Fruit fly (Drosophila melanogaster): ENCODE measurements around the gene CG14073.

Gene CG14073

DNA sequence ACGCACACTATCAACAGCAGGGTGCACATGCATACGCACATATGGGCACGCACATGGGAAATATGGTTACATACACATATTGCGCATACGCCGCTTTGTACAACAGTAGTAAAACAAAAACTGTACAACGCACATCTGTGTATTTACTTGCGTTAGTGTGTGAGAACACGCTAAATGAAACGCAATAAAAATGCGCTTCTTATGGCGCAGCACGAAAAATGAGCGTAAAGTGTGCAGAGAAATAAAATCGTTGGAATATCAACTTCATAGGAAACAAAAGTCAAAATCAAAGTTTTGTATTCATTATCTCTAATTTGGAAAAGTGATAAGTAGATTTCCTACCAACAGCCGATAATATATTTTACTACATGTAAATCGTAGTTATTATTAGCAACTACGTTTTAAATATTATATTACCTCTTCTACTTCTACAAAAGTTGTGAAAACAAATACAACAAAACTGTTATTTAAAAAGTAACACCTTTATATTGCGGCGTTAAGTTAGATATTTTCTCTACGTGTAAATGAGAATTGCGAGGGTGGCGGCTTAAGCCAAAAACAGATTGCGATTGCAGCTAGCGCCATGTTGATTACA is 64.1 kb downstream of the CG14073 start (continued):
- no peak for TF ChIP-seq sc (optimal IDR thresholded peaks at IDR 0.05)
- TF ChIP-seq sc (GFP tag; optimal IDR thresholded peaks at IDR 0.05): peak; percentile 52
- peak; percentile 43 for TF ChIP-seq CG8388 (GFP tag; optimal IDR thresholded peaks at IDR 0.05)
- TF ChIP-seq Hr51 (GFP tag; optimal IDR thresholded peaks at IDR 0.05): peak in 1 of 2 experiments; percentile 77
- TF ChIP-seq ci (GFP tag; IDR thresholded peaks at IDR 0.05): peak; percentile 66; the same call in 1 of the 3 replicates
- peak; percentile 37 for TF ChIP-seq Six4 (GFP tag; optimal IDR thresholded peaks at IDR 0.05)
- TF ChIP-seq mld (GFP tag; IDR thresholded peaks at IDR 0.05; ENCODE audit: partially characterized antibody): no peak
- no peak for TF ChIP-seq CG4328 (GFP tag; optimal IDR thresholded peaks at IDR 0.05)
- TF ChIP-seq Sox100B (GFP tag; optimal IDR thresholded peaks at IDR 0.05): peak; percentile 82
- no peak for TF ChIP-seq gcm (GFP tag; optimal IDR thresholded peaks at IDR 0.05)
- TF ChIP-seq CG13123 (GFP tag; optimal IDR thresholded peaks at IDR 0.05): no peak
- TF ChIP-seq Pdp1 (GFP tag; optimal IDR thresholded peaks at IDR 0.05): peak in 1 of 2 experiments; percentile 13
- peak; percentile 11 for TF ChIP-seq cato (GFP tag; optimal IDR thresholded peaks at IDR 0.05; ENCODE audit: borderline replicate concordance)
- peak; percentile 6 to 11 for TF ChIP-seq dpn (GFP tag; optimal IDR thresholded peaks at IDR 0.05)
- TF ChIP-seq CG5245 (GFP tag; optimal IDR thresholded peaks at IDR 0.05): no peak
- TF ChIP-seq lab (GFP tag; optimal IDR thresholded peaks at IDR 0.05): peak; percentile 53
- TF ChIP-seq gsb-n (tag; optimal IDR thresholded peaks at IDR 0.05): peak; percentile 9
- peak; percentile 20; the same call in 1 of the 2 replicates for TF ChIP-seq CG14014 (GFP tag; IDR thresholded peaks at IDR 0.05)
- TF ChIP-seq E2f1 (GFP tag; IDR thresholded peaks at IDR 0.05): peak; percentile 16; the same call in 1 of the 2 replicates
- peak; percentile 20 for TF ChIP-seq CG2875 (GFP tag; optimal IDR thresholded peaks at IDR 0.05)
- peak; percentile 0 for TF ChIP-seq CG6654 (GFP tag; optimal IDR thresholded peaks at IDR 0.05)
- peak; percentile 60 for TF ChIP-seq CG32772 (GFP tag; IDR thresholded peaks at IDR 0.05)
- TF ChIP-seq unpg (GFP tag; optimal IDR thresholded peaks at IDR 0.05): peak; percentile 39
- peak; percentile 17 for TF ChIP-seq HHEX (GFP tag; optimal IDR thresholded peaks at IDR 0.05)
- peak; percentile 53; the same call in 2 of the 3 replicates for TF ChIP-seq B-H1 (GFP tag; IDR thresholded peaks at IDR 0.05)
- TF ChIP-seq CG31441 (GFP tag; IDR thresholded peaks at IDR 0.05): peak; percentile 76
- TF ChIP-seq Dbx (GFP tag; IDR thresholded peaks at IDR 0.05): no peak
- TF ChIP-seq Fer2 (tag; optimal IDR thresholded peaks at IDR 0.05): no peak
- peak; percentile 48 for TF ChIP-seq CG3281 (GFP tag; optimal IDR thresholded peaks at IDR 0.05)
- peak; percentile 63 for TF ChIP-seq CoRest (tag; optimal IDR thresholded peaks at IDR 0.05)
- peak; percentile 2 for TF ChIP-seq Jarid2 (GFP tag; optimal IDR thresholded peaks at IDR 0.05)
- TF ChIP-seq CG42726 (GFP tag; IDR thresholded peaks at IDR 0.05; ENCODE audit: partially characterized antibody): no peak
- no peak for TF ChIP-seq jigr1 (GFP tag; IDR thresholded peaks at IDR 0.05)

DNA sequence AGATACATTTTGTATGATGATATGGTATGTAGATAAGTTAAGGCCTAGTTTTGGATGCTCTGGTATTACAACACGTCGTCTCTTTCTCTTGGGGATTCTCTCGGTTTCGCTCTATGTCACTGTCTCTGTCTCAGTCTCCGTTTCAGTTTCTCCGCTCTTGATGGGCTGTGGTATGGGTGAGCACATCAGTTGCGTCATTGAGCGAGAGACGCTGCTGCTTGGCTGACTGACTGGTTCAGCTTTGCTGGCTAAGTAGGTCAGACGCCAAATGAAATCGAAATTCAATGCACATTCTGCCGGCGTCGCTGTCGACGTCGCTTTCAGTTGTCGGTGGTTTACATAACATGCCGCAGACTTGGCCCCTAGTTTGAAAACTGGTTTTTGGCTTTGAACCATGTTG is 66.6 kb downstream of the CG14073 start:
- TF ChIP-seq CG18619 (GFP tag; optimal IDR thresholded peaks at IDR 0.05): no peak
- peak; percentile 32; the same call in 1 of the 2 replicates for TF ChIP-seq vvl (GFP tag; IDR thresholded peaks at IDR 0.05)
- TF ChIP-seq CG10543 (GFP tag; optimal IDR thresholded peaks at IDR 0.05): no peak
- TF ChIP-seq Dip3 (GFP tag; optimal IDR thresholded peaks at IDR 0.05): no peak
- TF ChIP-seq Poxn (GFP tag; IDR thresholded peaks at IDR 0.05): no peak
- TF ChIP-seq hth (optimal IDR thresholded peaks at IDR 0.05): no peak
- TF ChIP-seq Aef1 (GFP tag; IDR thresholded peaks at IDR 0.05): no peak
- peak in 1 of 2 experiments; percentile 97 for TF ChIP-seq Pdp1 (GFP tag; optimal IDR thresholded peaks at IDR 0.05)
- TF ChIP-seq CG8290 (GFP tag; optimal IDR thresholded peaks at IDR 0.05): peak; percentile 73
- no peak for TF ChIP-seq CG8290 (tag; optimal IDR thresholded peaks at IDR 0.05)
- TF ChIP-seq CG2199 (GFP tag; IDR thresholded peaks at IDR 0.05): no peak
- TF ChIP-seq nmo (GFP tag; optimal IDR thresholded peaks at IDR 0.05): no peak
- peak; percentile 18 for TF ChIP-seq CG17912 (GFP tag; optimal IDR thresholded peaks at IDR 0.05)
- peak; percentile 41 for TF ChIP-seq CG33557 (GFP tag; optimal IDR thresholded peaks at IDR 0.05)
- no peak for TF ChIP-seq CG12391 (tag; optimal IDR thresholded peaks at IDR 0.05)
- no peak for TF ChIP-seq sc (optimal IDR thresholded peaks at IDR 0.05)
- no peak for TF ChIP-seq sc (GFP tag; optimal IDR thresholded peaks at IDR 0.05)
- no peak for TF ChIP-seq CG10267 (tag; optimal IDR thresholded peaks at IDR 0.05)
- TF ChIP-seq zfh1 (GFP tag; IDR thresholded peaks at IDR 0.05): no peak
- TF ChIP-seq ranshi (GFP tag; IDR thresholded peaks at IDR 0.05): no peak; the same call in 1 of the 2 replicates
- TF ChIP-seq Fer1 (GFP tag; optimal IDR thresholded peaks at IDR 0.05): no peak

Measured in whole organism, embryonic.